Fruit fly (Drosophila melanogaster) whole organism, embryonic: ENCODE data around the gene Vago.

Experiments
- ATbp ChIP-seq: fragments of 200-800 bp; sonication (Bioruptor generic); optimal IDR thresholded peaks from 2 replicates; lab custom pipeline; 2017; ENCODE audit warnings: missing biosample characterization, mild to moderate bottlenecking, missing genetic modification characterization, missing genetic modification reagents
- Abd-B ChIP-seq: fragments of 200-800 bp; sonication (Bioruptor generic); optimal IDR thresholded peaks from 2 replicates; lab custom pipeline; 2018; ENCODE audit warnings: missing biosample characterization, mild to moderate bottlenecking, missing genetic modification characterization, moderate library complexity
- Asciz ChIP-seq: fragments of 200-800 bp; sonication (Bioruptor generic); optimal IDR thresholded peaks from 2 replicates; lab custom pipeline; 2017; ENCODE audit warnings: missing biosample characterization, mild to moderate bottlenecking, missing genetic modification characterization, missing genetic modification reagents
- Atf-2 ChIP-seq: fragments of 200-800 bp; sonication (Bioruptor generic); optimal IDR thresholded peaks from 2 replicates; lab custom pipeline; 2016; ENCODE audit warnings: missing biosample characterization, missing genetic modification characterization
- BEAF-32 ChIP-seq: fragments of 200-800 bp; sonication (Bioruptor generic); optimal IDR thresholded peaks from 3 replicates; lab custom pipeline; 2017; ENCODE audit warnings: missing biosample characterization, missing genetic modification characterization, mild to moderate bottlenecking, moderate library complexity, missing genetic modification reagents
- CG10209 ChIP-seq: fragments of 200-800 bp; sonication (Bioruptor generic); optimal IDR thresholded peaks from 3 replicates; lab custom pipeline; 2017; ENCODE audit warnings: missing biosample characterization, mild to moderate bottlenecking, missing genetic modification characterization, missing genetic modification reagents
- CG10366 ChIP-seq: fragments of 200-800 bp; sonication (Bioruptor generic); IDR thresholded peaks from 2 replicates; pipeline ENCODE4 v1.3.6; 2022; ENCODE audit warnings: missing biosample characterization, missing genetic modification characterization
- CG11456 ChIP-seq: fragments of 200-800 bp; sonication (Bioruptor generic); IDR thresholded peaks from 3 replicates; pipeline ENCODE4 v1.3.6; 2022; ENCODE audit warnings: missing biosample characterization, missing genetic modification characterization
- CG11723 ChIP-seq: fragments of 200-800 bp; sonication (Bioruptor generic); optimal IDR thresholded peaks from 2 replicates; lab custom pipeline; 2017; ENCODE audit warnings: missing biosample characterization, mild to moderate bottlenecking, missing genetic modification characterization
- CG12769 ChIP-seq: fragments of 200-800 bp; sonication (Bioruptor generic); optimal IDR thresholded peaks from 2 replicates; lab custom pipeline; 2019; ENCODE audit warnings: missing biosample characterization, mild to moderate bottlenecking, missing genetic modification characterization, moderate library complexity
- CG13424 ChIP-seq: fragments of 200-800 bp; sonication (Bioruptor generic); optimal IDR thresholded peaks from 2 replicates; lab custom pipeline; 2019; ENCODE audit warnings: missing biosample characterization, mild to moderate bottlenecking, missing genetic modification characterization, moderate library complexity
- CG14014 ChIP-seq: fragments of 200-800 bp; sonication (Bioruptor generic); IDR thresholded peaks from 2 replicates; pipeline ENCODE4 v1.3.6; 2022; ENCODE audit warnings: missing biosample characterization, missing genetic modification characterization
- CG1647 ChIP-seq: fragments of 200-800 bp; sonication (Bioruptor generic); optimal IDR thresholded peaks from 3 replicates; lab custom pipeline; 2016; ENCODE audit warnings: missing biosample characterization, missing genetic modification characterization
- CG18599 ChIP-seq: fragments of 200-800 bp; sonication (Bioruptor generic); optimal IDR thresholded peaks from 3 replicates; lab custom pipeline; 2017; ENCODE audit warnings: missing biosample characterization, missing genetic modification characterization, mild to moderate bottlenecking, moderate library complexity, missing genetic modification reagents
- CG18619 ChIP-seq: fragments of 200-800 bp; sonication (Bioruptor generic); optimal IDR thresholded peaks from 3 replicates; lab custom pipeline; 2017; ENCODE audit warnings: missing biosample characterization, mild to moderate bottlenecking, missing genetic modification characterization
- CG30020 ChIP-seq: fragments of 200-800 bp; optimal IDR thresholded peaks from 2 replicates; lab custom pipeline; 2019; ENCODE audit warnings: missing biosample characterization, mild to moderate bottlenecking, missing genetic modification characterization, moderate library complexity
- CG43689 ChIP-seq: fragments of 200-800 bp; sonication (Bioruptor generic); IDR thresholded peaks from 2 replicates; pipeline ENCODE4 v1.3.6; 2022; ENCODE audit warnings: missing biosample characterization, missing genetic modification characterization
- CG4617 ChIP-seq: fragments of 200-800 bp; sonication (Bioruptor generic); optimal IDR thresholded peaks from 3 replicates; lab custom pipeline; 2016; ENCODE audit warnings: missing biosample characterization, missing genetic modification characterization, borderline replicate concordance
- CG8765 ChIP-seq: fragments of 200-800 bp; sonication (Bioruptor generic); IDR thresholded peaks from 2 replicates; pipeline ENCODE4 v1.3.6; 2022; ENCODE audit warnings: missing biosample characterization, missing genetic modification characterization
- CG9817 ChIP-seq: fragments of 200-800 bp; sonication (Bioruptor generic); optimal IDR thresholded peaks from 2 replicates; lab custom pipeline; 2018; ENCODE audit warnings: missing biosample characterization, mild to moderate bottlenecking, missing genetic modification characterization, moderate library complexity
- Ets97D ChIP-seq: fragments of 200-800 bp; sonication (Bioruptor generic); optimal IDR thresholded peaks from 3 replicates; lab custom pipeline; 2016; ENCODE audit warnings: missing biosample characterization, missing genetic modification characterization
- Hand ChIP-seq: fragments of 200-800 bp; sonication (Bioruptor generic); optimal IDR thresholded peaks from 2 replicates; lab custom pipeline; 2017; ENCODE audit warnings: mild to moderate bottlenecking, missing biosample characterization, missing genetic modification reagents, missing genetic modification characterization
- Hmr ChIP-seq: fragments of 200-800 bp; sonication (Bioruptor generic); optimal IDR thresholded peaks from 3 replicates; lab custom pipeline; 2017; ENCODE audit warnings: mild to moderate bottlenecking, missing biosample characterization, missing genetic modification reagents, missing genetic modification characterization
- Kr ChIP-seq: fragments of 200-800 bp; sonication (Bioruptor generic); optimal IDR thresholded peaks from 2 replicates; lab custom pipeline; 2017; ENCODE audit warnings: missing biosample characterization, mild to moderate bottlenecking, missing genetic modification characterization
- Med ChIP-seq: fragments of 200-800 bp; sonication (Bioruptor generic); peaks from one replicate; lab custom pipeline; 2016; ENCODE audit warnings: missing biosample characterization, missing genetic modification characterization, mild to moderate bottlenecking, inconsistent platforms, moderate library complexity
- Sry-δ ChIP-seq: fragments of 200-800 bp; sonication (Bioruptor generic); optimal IDR thresholded peaks from 2 replicates; lab custom pipeline; 2016; ENCODE audit warnings: missing biosample characterization, missing genetic modification characterization
- Trl ChIP-seq, 3 experiments: fragments of >200 bp in 2 of 3; fragments of 200-800 bp in 1 of 3; sonication (Bioruptor generic) in 1 of 3; optimal IDR thresholded peaks; 2 replicates in 1 of 3; 3 replicates in 2 of 3; lab custom pipeline; 2016 to 2017; ENCODE audit warnings: missing biosample characterization in 1 of 3, missing genetic modification characterization in 1 of 3
- Usf ChIP-seq: fragments of 200-800 bp; sonication (Bioruptor generic); optimal IDR thresholded peaks from 2 replicates; lab custom pipeline; 2017; ENCODE audit warnings: missing genotype, missing biosample characterization, missing genetic modification characterization
- Xbp1 ChIP-seq: fragments of 200-800 bp; sonication (Bioruptor generic); optimal IDR thresholded peaks from 3 replicates; lab custom pipeline; 2016; ENCODE audit warnings: missing biosample characterization, mild to moderate bottlenecking, missing genetic modification characterization
- az2 ChIP-seq: fragments of 200-800 bp; sonication (Bioruptor generic); optimal IDR thresholded peaks from 3 replicates; lab custom pipeline; 2016; ENCODE audit warnings: missing biosample characterization, missing genetic modification characterization
- ci ChIP-seq: fragments of 200-800 bp; sonication (Bioruptor generic); IDR thresholded peaks from 3 replicates; pipeline ENCODE4 v1.3.6; 2022; ENCODE audit warnings: missing biosample characterization, missing genetic modification characterization
- crol ChIP-seq: fragments of 200-800 bp; sonication (Bioruptor generic); IDR thresholded peaks from 2 replicates; pipeline ENCODE4 v1.3.6; 2022; ENCODE audit warnings: missing biosample characterization, missing genetic modification characterization
- dan ChIP-seq: fragments of 200-800 bp; sonication (Bioruptor generic); IDR thresholded peaks from 2 replicates; pipeline ENCODE4 v1.3.6; 2022; ENCODE audit warnings: missing biosample characterization, missing genetic modification characterization
- dmrt99B ChIP-seq: fragments of 200-800 bp; sonication (Bioruptor generic); optimal IDR thresholded peaks from 2 replicates; lab custom pipeline; 2018; ENCODE audit warnings: missing biosample characterization, mild to moderate bottlenecking, missing genetic modification characterization, moderate library complexity
- esg ChIP-seq: fragments of 200-800 bp; sonication (Bioruptor generic); conservative IDR thresholded peaks from 2 replicates; pipeline ENCODE4 v1.3.6; 2022; ENCODE audit warnings: missing biosample characterization, missing genetic modification characterization
- fd64A ChIP-seq: fragments of 200-800 bp; sonication (Bioruptor generic); optimal IDR thresholded peaks from 3 replicates; lab custom pipeline; 2018; ENCODE audit warnings: missing biosample characterization, mild to moderate bottlenecking, missing genetic modification characterization
- fu2 ChIP-seq: fragments of 200-800 bp; sonication (Bioruptor generic); optimal IDR thresholded peaks from 2 replicates; lab custom pipeline; 2016; ENCODE audit warnings: missing biosample characterization, missing genetic modification characterization
- grau ChIP-seq: fragments of 200-800 bp; optimal IDR thresholded peaks from 3 replicates; lab custom pipeline; 2019; ENCODE audit warnings: missing biosample characterization, mild to moderate bottlenecking, missing genetic modification characterization, moderate library complexity
- jumu ChIP-seq: fragments of 200-800 bp; sonication (Bioruptor generic); optimal IDR thresholded peaks from 3 replicates; lab custom pipeline; 2016; ENCODE audit warnings: missing biosample characterization, missing genetic modification characterization
- lov ChIP-seq, 2 experiments: fragments of 200-800 bp in 1 of 2; fragments of >200 bp in 1 of 2; sonication (Bioruptor generic) in 1 of 2; IDR thresholded peaks in 1 of 2; optimal IDR thresholded peaks in 1 of 2; 2 replicates in 1 of 2; 3 replicates in 1 of 2; pipeline versions ENCODE4 v1.3.6 to Lab custom; 2017 to 2022; ENCODE audit warnings: missing biosample characterization in 1 of 2, missing genetic modification characterization in 1 of 2
- nau ChIP-seq: fragments of 200-800 bp; sonication (Bioruptor generic); optimal IDR thresholded peaks from 3 replicates; lab custom pipeline; 2017; ENCODE audit warnings: missing biosample characterization, mild to moderate bottlenecking, missing genetic modification characterization, missing genetic modification reagents
- otp ChIP-seq: fragments of 200-800 bp; sonication (Bioruptor generic); IDR thresholded peaks from 3 replicates; pipeline ENCODE4, ENCODE4 v1.3.6; 2022; ENCODE audit warnings: missing biosample characterization, missing genetic modification characterization
- tna ChIP-seq: fragments of 200-800 bp; sonication (Bioruptor generic); IDR thresholded peaks from 2 replicates; pipeline ENCODE4 v1.3.6; 2022; ENCODE audit warnings: missing biosample characterization, missing genetic modification characterization; ENCODE audit not compliant: partially characterized antibody
- twi ChIP-seq: fragments of 200-800 bp; optimal IDR thresholded peaks from 2 replicates; lab custom pipeline; 2019; ENCODE audit warnings: missing biosample characterization, mild to moderate bottlenecking, missing genetic modification characterization, moderate library complexity
- tx ChIP-seq: fragments of 200-800 bp; sonication (Bioruptor generic); optimal IDR thresholded peaks from 2 replicates; lab custom pipeline; 2016; ENCODE audit warnings: missing biosample characterization, missing genetic modification characterization
- vfl ChIP-seq: fragments of 200-800 bp; sonication (Bioruptor generic); optimal IDR thresholded peaks from 2 replicates; lab custom pipeline; 2016; ENCODE audit warnings: missing biosample characterization, missing genetic modification characterization
- wek ChIP-seq: fragments of 200-800 bp; sonication (Bioruptor generic); optimal IDR thresholded peaks from 3 replicates; lab custom pipeline; 2018; ENCODE audit warnings: missing biosample characterization, mild to moderate bottlenecking, missing genetic modification characterization, moderate library complexity
- zen2 ChIP-seq: fragments of 200-800 bp; sonication (Bioruptor generic); IDR thresholded peaks from 3 replicates; pipeline ENCODE4 v1.3.6; 2022; ENCODE audit warnings: missing biosample characterization, missing genetic modification characterization; ENCODE audit not compliant: partially characterized antibody

Vago gene

dm6 chrX:11124749-11125508 lies 35.8 kb downstream of the Vago start, which contains the start of gene Rpt3 (continued):
- TF ChIP-seq CG43689 (GFP tag; lab: Robert Waterston, UW) (no peak), Hmr (no peak), Usf (no peak), az2 (GFP tag; lab: Kevin White, UChicago) (no peak), CG13424 (tag; lab: Kevin White, UChicago) (no peak), lov (optimal IDR thresholded peaks at IDR 0.05; lab: Kevin White, UChicago) (no peak), lov (GFP tag; IDR thresholded peaks at IDR 0.05; lab: Robert Waterston, UW) (no peak), Hand (GFP tag; lab: Kevin White, UChicago) (no peak), crol (no peak), tna (GFP tag; lab: Robert Waterston, UW) (no peak), CG12769 (no peak), grau (tag; lab: Kevin White, UChicago) (no peak), CG14014 (GFP tag; lab: Robert Waterston, UW) (no peak), CG30020 (tag; lab: Kevin White, UChicago) (peak; percentile 27), dan (no peak), BEAF-32 (peak; percentile 90), Abd-B (peak; percentile 15), zen2 (GFP tag; lab: Robert Waterston, UW) (peak; percentile 68; the same call in 1 of the 3 replicates), CG11456 (GFP tag; lab: Robert Waterston, UW) (no peak), CG18599 (GFP tag; lab: Kevin White, UChicago) (no peak), CG10366 (GFP tag; lab: Robert Waterston, UW) (no peak), wek (GFP tag; lab: Kevin White, UChicago) (no peak), esg (no peak), CG9817 (tag; lab: Kevin White, UChicago) (no peak), vfl (GFP tag; lab: Kevin White, UChicago) (no peak), dmrt99B (tag; lab: Kevin White, UChicago) (no peak), Ets97D (GFP tag; lab: Kevin White, UChicago) (peak; percentile 65), Sry-δ (GFP tag; lab: Kevin White, UChicago) (peak; percentile 90), CG10209 (GFP tag; lab: Kevin White, UChicago) (no peak), CG4617 (peak; percentile 43), tx (GFP tag; lab: Kevin White, UChicago) (no peak), Asciz (GFP tag; lab: Kevin White, UChicago) (no peak), ci (GFP tag; lab: Robert Waterston, UW) (no peak), jumu (GFP tag; lab: Kevin White, UChicago) (peak; percentile 12), CG11723 (GFP tag; lab: Kevin White, UChicago) (no peak), Atf-2 (no peak), ATbp (GFP tag; lab: Kevin White, UChicago) (no peak), fu2 (GFP tag; lab: Kevin White, UChicago) (no peak), twi (tag; lab: Kevin White, UChicago) (no peak), Xbp1 (GFP tag; lab: Kevin White, UChicago) (no peak), CG1647 (GFP tag; lab: Kevin White, UChicago) (no peak), otp (GFP tag; lab: Robert Waterston, UW) (no peak), CG8765 (GFP tag; lab: Robert Waterston, UW) (no peak), Trl (optimal IDR thresholded peaks at IDR 0.05; lab: Kevin White, UChicago) (no peak), Trl (GFP tag; optimal IDR thresholded peaks at IDR 0.05; lab: Kevin White, UChicago) (no peak), fd64A (GFP tag; lab: Kevin White, UChicago) (no peak), Med (GFP tag; lab: Kevin White, UChicago) (peak; percentile 76), Kr (GFP tag; lab: Kevin White, UChicago) (no peak), CG18619 (GFP tag; lab: Kevin White, UChicago) (no peak), nau (GFP tag; lab: Kevin White, UChicago) (no peak)
